Fruit fly (Drosophila melanogaster) whole organism, embryonic: ENCODE results near the gene CenB1A.
A peak's percentile ranks its signal among the peaks of the same experiment; 100 is the strongest.

Experiments
- Ada2b ChIP-seq: fragments of 200-800 bp; sonication (Bioruptor generic); IDR thresholded peaks from 2 replicates; pipeline ENCODE4 v1.3.6; 2022; ENCODE audit warnings: missing biosample characterization, missing genetic modification characterization
- Adf1 ChIP-seq: fragments of 200-800 bp; sonication (Bioruptor generic); IDR thresholded peaks from 2 replicates; pipeline ENCODE4 v1.3.6; 2022; ENCODE audit warnings: missing biosample characterization, missing genetic modification characterization
- Aef1 ChIP-seq: fragments of 200-800 bp; sonication (Bioruptor generic); IDR thresholded peaks from 3 replicates; pipeline ENCODE4 v1.3.6; 2022; ENCODE audit warnings: missing biosample characterization, missing genetic modification characterization
- Blimp-1 ChIP-seq: fragments of 200-800 bp; sonication (Bioruptor generic); optimal IDR thresholded peaks from 3 replicates; lab custom pipeline; 2018; ENCODE audit warnings: missing biosample characterization, missing genetic modification characterization, mild to moderate bottlenecking, moderate library complexity, missing genetic modification reagents
- CG1024 ChIP-seq: fragments of 200-800 bp; sonication (Bioruptor generic); IDR thresholded peaks from 2 replicates; pipeline ENCODE4 v1.3.6; 2022; ENCODE audit warnings: missing biosample characterization, missing genetic modification characterization
- CG11085 ChIP-seq: fragments of 200-800 bp; sonication (Bioruptor generic); IDR thresholded peaks from 2 replicates; pipeline ENCODE4 v1.3.6; 2022; ENCODE audit warnings: missing biosample characterization, missing genetic modification characterization
- CG11504 ChIP-seq: fragments of 200-800 bp; sonication (Bioruptor generic); optimal IDR thresholded peaks from 3 replicates; lab custom pipeline; 2019; ENCODE audit warnings: missing biosample characterization, mild to moderate bottlenecking, missing genetic modification characterization, moderate library complexity
- CG14014 ChIP-seq: fragments of 200-800 bp; sonication (Bioruptor generic); IDR thresholded peaks from 2 replicates; pipeline ENCODE4 v1.3.6; 2022; ENCODE audit warnings: missing biosample characterization, missing genetic modification characterization
- CG15514 ChIP-seq: fragments of 200-800 bp; sonication (Bioruptor generic); optimal IDR thresholded peaks from 3 replicates; lab custom pipeline; 2017; ENCODE audit warnings: missing biosample characterization, missing genetic modification characterization, mild to moderate bottlenecking, moderate library complexity, missing genetic modification reagents
- CG16863 ChIP-seq: fragments of 200-800 bp; sonication (Bioruptor generic); optimal IDR thresholded peaks from 3 replicates; lab custom pipeline; 2016; ENCODE audit warnings: missing biosample characterization, missing genetic modification characterization
- CG17568 ChIP-seq: fragments of 200-800 bp; sonication (Bioruptor generic); optimal IDR thresholded peaks from 2 replicates; lab custom pipeline; 2018; ENCODE audit warnings: missing biosample characterization, mild to moderate bottlenecking, missing genetic modification characterization, moderate library complexity
- CG18599 ChIP-seq: fragments of 200-800 bp; sonication (Bioruptor generic); optimal IDR thresholded peaks from 3 replicates; lab custom pipeline; 2017; ENCODE audit warnings: missing biosample characterization, missing genetic modification characterization, mild to moderate bottlenecking, moderate library complexity, missing genetic modification reagents
- CG2120 ChIP-seq: fragments of 200-800 bp; sonication (Bioruptor generic); optimal IDR thresholded peaks from 3 replicates; lab custom pipeline; 2016; ENCODE audit warnings: missing biosample characterization, missing genetic modification characterization
- CG2875 ChIP-seq: fragments of 200-800 bp; sonication (Bioruptor generic); optimal IDR thresholded peaks from 2 replicates; lab custom pipeline; 2017; ENCODE audit warnings: missing biosample characterization, mild to moderate bottlenecking, missing genetic modification characterization, missing genetic modification reagents
- CG31224 ChIP-seq: fragments of 200-800 bp; sonication (Bioruptor generic); IDR thresholded peaks from 2 replicates; pipeline ENCODE4 v1.3.6; 2022; ENCODE audit warnings: missing biosample characterization, missing genetic modification characterization
- CG32532 ChIP-seq: fragments of 200-800 bp; sonication (Bioruptor generic); IDR thresholded peaks from 2 replicates; pipeline ENCODE4 v1.3.6; 2022; ENCODE audit warnings: missing biosample characterization, missing genetic modification characterization
- CG34422 ChIP-seq: fragments of 200-800 bp; sonication (Bioruptor generic); IDR thresholded peaks from 3 replicates; pipeline ENCODE4 v1.3.6; 2022; ENCODE audit warnings: missing biosample characterization, missing genetic modification characterization
- CG3995 ChIP-seq: fragments of 200-800 bp; sonication (Bioruptor generic); optimal IDR thresholded peaks from 3 replicates; lab custom pipeline; 2016; ENCODE audit warnings: missing biosample characterization, missing genetic modification characterization
- CG4282 ChIP-seq: fragments of 200-800 bp; sonication (Bioruptor generic); optimal IDR thresholded peaks from 2 replicates; lab custom pipeline; 2016; ENCODE audit warnings: missing biosample characterization, missing genetic modification characterization
- CG5953 ChIP-seq: fragments of 200-800 bp; sonication (Bioruptor generic); IDR thresholded peaks from 2 replicates; pipeline ENCODE4 v1.3.6; 2022; ENCODE audit warnings: missing biosample characterization, missing genetic modification characterization
- CG6689 ChIP-seq: fragments of 200-800 bp; sonication (Bioruptor generic); IDR thresholded peaks from 2 replicates; pipeline ENCODE4 v1.3.6; 2022; ENCODE audit warnings: missing biosample characterization, missing genetic modification characterization
- CG7357 ChIP-seq: fragments of 200-800 bp; sonication (Bioruptor generic); IDR thresholded peaks from 3 replicates; pipeline ENCODE4 v1.3.6; 2022; ENCODE audit warnings: missing biosample characterization, missing genetic modification characterization
- CG7839 ChIP-seq: fragments of 200-800 bp; sonication (Bioruptor generic); optimal IDR thresholded peaks from 3 replicates; lab custom pipeline; 2018; ENCODE audit warnings: missing biosample characterization, mild to moderate bottlenecking, missing genetic modification characterization, moderate library complexity
- E2f1 ChIP-seq: fragments of 200-800 bp; sonication (Bioruptor generic); IDR thresholded peaks from 2 replicates; pipeline ENCODE4 v1.3.6; 2022; ENCODE audit warnings: missing biosample characterization, missing genetic modification characterization
- HLH3B ChIP-seq: fragments of 200-800 bp; sonication (Bioruptor generic); IDR thresholded peaks from 2 replicates; pipeline ENCODE4 v1.3.6; 2022; ENCODE audit warnings: missing biosample characterization, missing genetic modification characterization
- Hmr ChIP-seq: fragments of 200-800 bp; sonication (Bioruptor generic); optimal IDR thresholded peaks from 3 replicates; lab custom pipeline; 2017; ENCODE audit warnings: mild to moderate bottlenecking, missing biosample characterization, missing genetic modification reagents, missing genetic modification characterization
- MBD-R2 ChIP-seq: fragments of 200-800 bp; sonication (Bioruptor generic); IDR thresholded peaks from 2 replicates; pipeline ENCODE4 v1.3.6; 2022; ENCODE audit warnings: missing biosample characterization, missing genetic modification characterization
- Med ChIP-seq: fragments of 200-800 bp; sonication (Bioruptor generic); peaks from one replicate; lab custom pipeline; 2016; ENCODE audit warnings: missing biosample characterization, missing genetic modification characterization, mild to moderate bottlenecking, inconsistent platforms, moderate library complexity
- Rfx ChIP-seq: fragments of 200-800 bp; sonication (Bioruptor generic); IDR thresholded peaks from 2 replicates; pipeline ENCODE4 v1.3.6; 2022; ENCODE audit warnings: missing biosample characterization, missing genetic modification characterization
- ase ChIP-seq: fragments of 200-800 bp; sonication (Bioruptor generic); IDR thresholded peaks from 3 replicates; pipeline ENCODE4 v1.3.6; 2022; ENCODE audit warnings: missing biosample characterization, missing genetic modification characterization
- ash1 ChIP-seq: fragments of 200-800 bp; sonication (Bioruptor generic); optimal IDR thresholded peaks from 2 replicates; lab custom pipeline; 2018; ENCODE audit warnings: missing biosample characterization, mild to moderate bottlenecking, missing genetic modification characterization
- bcd ChIP-seq: fragments of 200-800 bp; sonication (Bioruptor generic); optimal IDR thresholded peaks from 2 replicates; lab custom pipeline; 2017; ENCODE audit warnings: missing biosample characterization, mild to moderate bottlenecking, missing genetic modification characterization
- dmrt99B ChIP-seq: fragments of 200-800 bp; sonication (Bioruptor generic); optimal IDR thresholded peaks from 2 replicates; lab custom pipeline; 2018; ENCODE audit warnings: missing biosample characterization, mild to moderate bottlenecking, missing genetic modification characterization, moderate library complexity
- dpn ChIP-seq, 2 experiments: fragments of 200-800 bp; sonication (Bioruptor generic); optimal IDR thresholded peaks; 3 replicates each; lab custom pipeline; 2016; ENCODE audit warnings: missing biosample characterization in 2 of 2, missing genetic modification characterization in 2 of 2
- dysf ChIP-seq: fragments of 200-800 bp; sonication (Bioruptor generic); IDR thresholded peaks from 3 replicates; pipeline ENCODE4 v1.3.6; 2022; ENCODE audit warnings: missing biosample characterization, missing genetic modification characterization
- grn ChIP-seq: fragments of 200-800 bp; sonication (Bioruptor generic); optimal IDR thresholded peaks from 3 replicates; lab custom pipeline; 2017; ENCODE audit warnings: missing biosample characterization, missing genetic modification characterization
- lab ChIP-seq: fragments of 200-800 bp; sonication (Bioruptor generic); optimal IDR thresholded peaks from 3 replicates; lab custom pipeline; 2017; ENCODE audit warnings: missing biosample characterization, missing genetic modification characterization, mild to moderate bottlenecking, moderate library complexity, missing genetic modification reagents
- nom ChIP-seq: fragments of 200-800 bp; sonication (Bioruptor generic); optimal IDR thresholded peaks from 2 replicates; lab custom pipeline; 2017; ENCODE audit warnings: missing biosample characterization, missing genetic modification characterization, mild to moderate bottlenecking, moderate library complexity, missing genetic modification reagents
- scrt ChIP-seq: fragments of 200-800 bp; sonication (Bioruptor generic); optimal IDR thresholded peaks from 2 replicates; lab custom pipeline; 2018; ENCODE audit warnings: missing biosample characterization, mild to moderate bottlenecking, missing genetic modification characterization, moderate library complexity
- sim ChIP-seq: fragments of 200-800 bp; sonication (Bioruptor generic); IDR thresholded peaks from 2 replicates; pipeline ENCODE4 v1.3.6; 2022; ENCODE audit warnings: missing biosample characterization, missing genetic modification characterization
- sisA ChIP-seq: fragments of 200-800 bp; sonication (Bioruptor generic); IDR thresholded peaks from 2 replicates; pipeline ENCODE4 v1.3.6; 2022; ENCODE audit warnings: missing biosample characterization, missing genetic modification characterization
- sqz ChIP-seq: fragments of 200-800 bp; sonication (Bioruptor generic); optimal IDR thresholded peaks from 3 replicates; lab custom pipeline; 2018; ENCODE audit warnings: missing biosample characterization, mild to moderate bottlenecking, missing genetic modification characterization
- zfh2 ChIP-seq: fragments of 200-800 bp; sonication (Bioruptor generic); optimal IDR thresholded peaks from 2 replicates; lab custom pipeline; 2016; ENCODE audit warnings: missing biosample characterization, missing genetic modification characterization

CenB1A gene

DNA sequence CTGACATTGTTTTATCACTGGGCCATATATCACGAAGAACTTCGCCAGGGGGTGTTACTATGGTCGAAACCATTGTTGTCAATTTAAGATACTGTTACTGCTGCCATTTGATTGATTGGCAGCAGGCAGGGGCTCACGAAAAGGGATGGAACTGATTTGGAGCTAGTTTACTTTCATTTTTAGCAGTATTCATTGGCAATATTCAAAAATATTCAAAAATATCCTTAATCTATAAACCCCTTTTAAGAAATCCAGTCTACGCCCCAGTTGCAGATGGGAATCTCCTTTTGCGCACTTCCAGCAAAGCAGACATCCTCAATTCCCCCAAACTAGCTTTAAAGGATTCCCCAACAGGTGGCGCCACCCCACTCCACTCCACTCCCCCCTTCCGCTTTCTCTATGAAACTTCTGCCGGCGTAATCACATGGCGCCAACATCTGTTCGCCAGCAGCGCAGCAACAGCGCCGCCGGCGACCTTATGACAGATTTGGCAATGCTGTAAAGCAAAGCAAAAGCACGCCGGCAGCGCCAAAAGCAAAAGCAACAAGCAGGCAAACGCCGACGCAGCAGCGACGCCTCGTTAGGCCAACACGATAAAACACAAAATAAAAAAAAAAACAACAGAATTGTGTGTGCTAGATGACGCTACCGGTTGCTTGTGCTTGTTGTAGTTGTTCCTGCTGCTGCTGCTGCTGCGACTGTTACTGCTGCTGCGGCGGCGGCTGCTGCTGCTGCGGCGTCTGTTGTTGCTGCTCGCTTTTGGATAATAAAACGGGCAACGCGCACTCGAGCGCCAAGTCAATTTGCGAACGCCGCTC is 49.5 kb downstream of the CenB1A start, which contains the start of gene Irk1 (continued):
- TF ChIP-seq CG11085 (GFP tag; lab: Robert Waterston, UW) (peak; percentile 46; the same call in 1 of the 2 replicates), HLH3B (GFP tag; lab: Robert Waterston, UW) (peak; percentile 32; the same call in 1 of the 2 replicates), lab (GFP tag; lab: Kevin White, UChicago) (peak; percentile 54), CG17568 (GFP tag; lab: Kevin White, UChicago) (no peak), CG2120 (peak; percentile 35), CG16863 (GFP tag; lab: Kevin White, UChicago) (no peak), dysf (GFP tag; lab: Robert Waterston, UW) (peak; percentile 46; the same call in 1 of the 3 replicates), bcd (GFP tag; lab: Kevin White, UChicago) (peak; percentile 9), MBD-R2 (0 out of 2 replicates have a peak, but pooled peaks have one; percentile 13), Hmr (peak; percentile 7), Med (GFP tag; lab: Kevin White, UChicago) (peak; percentile 83), CG31224 (0 out of 2 replicates have a peak, but pooled peaks have one; percentile 20), CG4282 (no peak), E2f1 (GFP tag; lab: Robert Waterston, UW) (0 out of 2 replicates have a peak, but pooled peaks have one; percentile 44), CG14014 (no peak), CG7357 (GFP tag; lab: Robert Waterston, UW) (0 out of 3 replicates have a peak, but pooled peaks have one; percentile 23), Adf1 (peak; percentile 98), CG7839 (tag; lab: Kevin White, UChicago) (peak; percentile 14), Blimp-1 (GFP tag; lab: Kevin White, UChicago) (no peak), sim (GFP tag; lab: Robert Waterston, UW) (no peak), CG32532 (GFP tag; lab: Robert Waterston, UW) (peak; percentile 57; the same call in 1 of the 2 replicates), CG34422 (GFP tag; lab: Robert Waterston, UW) (peak; percentile 23; the same call in 1 of the 3 replicates), nom (GFP tag; lab: Kevin White, UChicago) (no peak), zfh2 (GFP tag; lab: Kevin White, UChicago) (no peak), CG18599 (GFP tag; lab: Kevin White, UChicago) (no peak), CG6689 (peak; percentile 31; the same call in 1 of the 2 replicates), CG11504 (no peak), scrt (GFP tag; lab: Kevin White, UChicago) (peak; percentile 51), CG15514 (GFP tag; lab: Kevin White, UChicago) (peak; percentile 10), ash1 (GFP tag; lab: Kevin White, UChicago) (no peak), CG2875 (GFP tag; lab: Kevin White, UChicago) (no peak), sqz (GFP tag; lab: Kevin White, UChicago) (peak; percentile 23), CG1024 (no peak), sisA (GFP tag; lab: Robert Waterston, UW) (peak; percentile 12; the same call in 1 of the 2 replicates), Rfx (GFP tag; lab: Robert Waterston, UW) (peak; percentile 49), Ada2b (peak; percentile 24; the same call in 1 of the 2 replicates), Aef1 (GFP tag; lab: Robert Waterston, UW) (peak; percentile 19; the same call in 1 of the 3 replicates), CG3995 (GFP tag; lab: Kevin White, UChicago) (no peak), ase (0 out of 3 replicates have a peak, but pooled peaks have one; percentile 25), dmrt99B (tag; lab: Kevin White, UChicago) (peak; percentile 2), grn (GFP tag; lab: Kevin White, UChicago) (no peak), dpn (GFP tag; optimal IDR thresholded peaks at IDR 0.05; lab: Kevin White, UChicago) (peak in 1 of 2 experiments; percentile 9), CG5953 (GFP tag; lab: Robert Waterston, UW) (no peak)
- TF ChIP-seq, all 482 proteins: peak for 48
